Worm (Caenorhabditis elegans): ENCODE measurements around the gene rhi-1.

ce11 chrX:4507122-4507681 is 1.1 kb upstream of the rhi-1 start:
- no peak for TF ChIP-seq ceh-6 (GFP tag; optimal IDR thresholded peaks at IDR 0.05)
- TF ChIP-seq dve-1 (tag; optimal IDR thresholded peaks at IDR 0.05), result no peak
- TF ChIP-seq nhr-11 (tag; optimal IDR thresholded peaks at IDR 0.05), result no peak
- no peak for TF ChIP-seq ahr-1 (tag; optimal IDR thresholded peaks at IDR 0.05)
- no peak for TF ChIP-seq fkh-10 (GFP tag; optimal IDR thresholded peaks at IDR 0.05)

Data from whole organism, late embryonic.